Worm (Caenorhabditis elegans): ENCODE results near the gene nhr-283.

- TF ChIP-seq W03F9.2 (tag; optimal IDR thresholded peaks at IDR 0.05) (no peak), him-1 (tag; optimal IDR thresholded peaks at IDR 0.05) (no peak)
Measured at ce11 chrV:15773141-15773540, 3.4 kb downstream of the nhr-283 start, which contains the start of gene nhr-60.

All from whole organism, L4/young adult.